Fruit fly (Drosophila melanogaster) whole organism, wandering third instar larva: Measurements from ENCODE around the gene Gem4b.
A peak's percentile ranks its signal among the peaks of the same experiment; 100 is the strongest.
"Not testable (repeated sequence)": the region's sequence is repeated elsewhere in the genome, so short reads cannot be mapped to it uniquely, and the experiment has no call there.

Source experiments
- CG32264 ChIP-seq: fragments of 200-800 bp; sonication (Bioruptor generic); optimal IDR thresholded peaks from 2 replicates; lab custom pipeline; 2016; ENCODE audit warnings: missing biosample characterization, missing genetic modification characterization
- CG9705 ChIP-seq: fragments of 200-800 bp; sonication (Bioruptor generic); optimal IDR thresholded peaks from 2 replicates; lab custom pipeline; 2018; ENCODE audit warnings: missing biosample characterization, mild to moderate bottlenecking, missing genetic modification characterization
- CrebA ChIP-seq: fragments of 200-800 bp; sonication (Bioruptor generic); optimal IDR thresholded peaks from 2 replicates; lab custom pipeline; 2016; ENCODE audit warnings: missing biosample characterization, mild to moderate bottlenecking, missing genetic modification characterization, borderline replicate concordance
- Dfd ChIP-seq: fragments of >200 bp; optimal IDR thresholded peaks from 2 replicates; lab custom pipeline; 2017; ENCODE audit warnings: missing biosample characterization, missing genetic modification characterization
- GATAd ChIP-seq: sonication (Bioruptor generic); optimal IDR thresholded peaks from 2 replicates; lab custom pipeline; 2016; ENCODE audit warnings: missing biosample characterization, missing genetic modification characterization
- HLH106 ChIP-seq: fragments of 200-800 bp; optimal IDR thresholded peaks from 3 replicates; lab custom pipeline; 2019; ENCODE audit warnings: missing biosample characterization, mild to moderate bottlenecking, missing genetic modification characterization, moderate library complexity
- Hnf4 ChIP-seq: fragments of 200-800 bp; sonication (Bioruptor generic); optimal IDR thresholded peaks from 2 replicates; lab custom pipeline; 2016; ENCODE audit warnings: missing biosample characterization, mild to moderate bottlenecking, missing genetic modification characterization
- Hr83 ChIP-seq: fragments of 200-300 bp; sonication (Bioruptor generic); optimal IDR thresholded peaks from 2 replicates; lab custom pipeline; 2016; ENCODE audit warnings: missing biosample characterization, mild to moderate bottlenecking, missing genetic modification characterization, moderate library complexity; ENCODE audit not compliant: poor library complexity, severe bottlenecking
- Myc ChIP-seq: fragments of >200 bp; optimal IDR thresholded peaks from 2 replicates; lab custom pipeline; 2017
- OdsH ChIP-seq: fragments of 200-800 bp; sonication (Bioruptor generic); optimal IDR thresholded peaks from 2 replicates; lab custom pipeline; 2016; ENCODE audit warnings: missing biosample characterization, mild to moderate bottlenecking, missing genetic modification characterization
- Sp1 ChIP-seq: fragments of 200-800 bp; sonication (Bioruptor generic); optimal IDR thresholded peaks from 3 replicates; lab custom pipeline; 2019; ENCODE audit warnings: missing biosample characterization, mild to moderate bottlenecking, missing genetic modification characterization, moderate library complexity
- Vsx2 ChIP-seq: fragments of 200-300, 225-300 bp; sonication (Bioruptor generic); optimal IDR thresholded peaks from 2 replicates; lab custom pipeline; 2018; ENCODE audit warnings: missing biosample characterization, missing genetic modification characterization; ENCODE audit not compliant: partially characterized antibody
- dmrt93B ChIP-seq: fragments of 200-800 bp; sonication (Bioruptor generic); optimal IDR thresholded peaks from 2 replicates; lab custom pipeline; 2018; ENCODE audit warnings: missing biosample characterization, mild to moderate bottlenecking, missing genetic modification characterization
- ey ChIP-seq: fragments of 200-800 bp; sonication (Bioruptor generic); optimal IDR thresholded peaks from 2 replicates; lab custom pipeline; 2016; ENCODE audit warnings: missing biosample characterization, missing genetic modification characterization
- foxo ChIP-seq, 2 experiments: fragments of 200-800 bp; sonication (Bioruptor generic); optimal IDR thresholded peaks; 2 replicates in 1 of 2; 3 replicates in 1 of 2; lab custom pipeline; 2016 to 2017; ENCODE audit warnings: missing biosample characterization in 2 of 2, missing genetic modification characterization in 2 of 2
- fru ChIP-seq: fragments of 200-800 bp; sonication (Bioruptor generic); optimal IDR thresholded peaks from 3 replicates; lab custom pipeline; 2016; ENCODE audit warnings: missing biosample characterization, mild to moderate bottlenecking, missing genetic modification characterization
- h ChIP-seq: fragments of 200-800 bp; sonication (Bioruptor generic); optimal IDR thresholded peaks from 3 replicates; lab custom pipeline; 2016; ENCODE audit warnings: missing biosample characterization, mild to moderate bottlenecking, missing genetic modification characterization
- lola ChIP-seq: fragments of >200 bp; optimal IDR thresholded peaks from 2 replicates; lab custom pipeline; 2017; ENCODE audit warnings: missing biosample characterization, missing genetic modification characterization
- psq ChIP-seq: fragments of 200-800 bp; sonication (Bioruptor generic); optimal IDR thresholded peaks from 3 replicates; lab custom pipeline; 2017; ENCODE audit warnings: missing biosample characterization, mild to moderate bottlenecking, missing genetic modification characterization, moderate library complexity
- rgr ChIP-seq: fragments of 200-800 bp; sonication (Bioruptor generic); optimal IDR thresholded peaks from 3 replicates; lab custom pipeline; 2016; ENCODE audit warnings: missing biosample characterization, mild to moderate bottlenecking, missing genetic modification characterization
- sage ChIP-seq: fragments of 200-800 bp; sonication (Bioruptor generic); optimal IDR thresholded peaks from 2 replicates; lab custom pipeline; 2016; ENCODE audit warnings: missing biosample characterization, mild to moderate bottlenecking, missing genetic modification characterization
- usp ChIP-seq: fragments of >200 bp; optimal IDR thresholded peaks from 2 replicates; lab custom pipeline; 2017; ENCODE audit warnings: missing biosample characterization, missing genetic modification characterization
- woc ChIP-seq: sonication (Bioruptor generic); optimal IDR thresholded peaks from 2 replicates; lab custom pipeline; 2016; ENCODE audit warnings: missing biosample characterization, mild to moderate bottlenecking, missing genetic modification characterization

Gem4b gene

DNA sequence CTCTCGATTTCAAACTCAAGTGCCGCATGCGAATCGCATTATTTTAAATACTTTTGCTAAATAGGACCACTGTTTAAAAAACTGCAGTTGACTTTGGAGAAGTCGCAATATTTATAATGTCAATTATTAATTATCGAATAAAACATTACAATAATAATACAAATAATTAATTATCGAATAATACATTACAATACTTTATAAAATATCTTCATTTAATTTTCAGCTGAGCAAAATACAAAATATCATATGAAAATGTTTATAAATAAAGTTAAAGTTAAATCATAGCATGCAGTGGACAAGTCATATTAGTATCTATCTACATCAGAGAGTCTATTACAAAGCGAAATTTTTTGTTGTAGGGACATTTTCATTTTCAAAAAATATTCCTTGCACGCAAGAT is at the start of gene Gem4b:
Gene Gem4b, plus strand, starts transcription at position 301 of the 400 bp plus-strand sequence.
- TF ChIP-seq CG32264 (GFP tag; lab: Kevin White, UChicago); CG9705 (GFP tag; lab: Kevin White, UChicago); GATAd: not testable (repeated sequence)
- TF ChIP-seq, all 38 proteins: peak for 0; not testable (repeated sequence) for 38

DNA sequence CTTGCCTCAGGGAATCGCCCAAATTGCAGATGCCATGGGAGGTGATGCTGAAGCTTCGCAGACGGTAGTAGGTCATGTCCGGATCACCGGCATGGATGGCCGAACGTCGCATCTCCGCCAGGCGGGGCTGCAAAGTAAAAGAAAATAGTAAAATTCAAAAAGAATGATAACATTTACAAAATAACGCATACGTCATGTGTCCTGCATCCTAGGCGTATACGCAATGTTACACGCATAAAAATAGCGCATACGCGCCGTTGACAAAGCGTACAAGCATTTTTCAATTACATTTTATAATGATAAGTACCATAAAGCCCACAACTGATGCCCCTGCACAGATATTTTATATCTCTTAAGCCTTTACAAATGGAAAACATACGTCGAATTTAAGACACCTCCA is 38.7 kb upstream of the Gem4b start:
- TF ChIP-seq HLH106 (tag; lab: Kevin White, UChicago) = no peak

DNA sequence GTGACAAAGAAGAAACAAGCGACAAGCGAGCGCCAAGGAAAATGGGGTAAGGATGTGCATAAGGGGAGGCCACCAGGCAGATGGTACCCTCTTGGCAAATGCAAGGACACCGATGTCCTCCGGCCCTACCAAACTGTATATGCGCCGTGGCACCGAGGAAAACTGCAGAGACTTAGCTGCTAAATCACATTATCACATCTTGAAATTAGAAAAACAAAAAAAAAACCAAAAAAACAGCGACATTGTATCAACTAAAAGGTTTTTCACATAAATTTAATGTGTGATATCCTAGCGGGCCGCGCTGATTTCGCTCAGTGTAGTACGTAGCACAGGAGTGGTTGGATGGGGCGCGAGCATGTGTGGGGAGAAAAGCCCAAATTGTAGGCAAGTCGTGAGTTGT is 12.1 kb upstream of the Gem4b start:
- TF ChIP-seq foxo (GFP tag; optimal IDR thresholded peaks at IDR 0.05; lab: Kevin White, UChicago) (peak in 1 of 2 experiments; percentile 8), Vsx2 (GFP tag; lab: Kevin White, UChicago) (no peak), woc (GFP tag; lab: Kevin White, UChicago) (no peak)
- TF ChIP-seq, all 38 proteins: peak for 1

DNA sequence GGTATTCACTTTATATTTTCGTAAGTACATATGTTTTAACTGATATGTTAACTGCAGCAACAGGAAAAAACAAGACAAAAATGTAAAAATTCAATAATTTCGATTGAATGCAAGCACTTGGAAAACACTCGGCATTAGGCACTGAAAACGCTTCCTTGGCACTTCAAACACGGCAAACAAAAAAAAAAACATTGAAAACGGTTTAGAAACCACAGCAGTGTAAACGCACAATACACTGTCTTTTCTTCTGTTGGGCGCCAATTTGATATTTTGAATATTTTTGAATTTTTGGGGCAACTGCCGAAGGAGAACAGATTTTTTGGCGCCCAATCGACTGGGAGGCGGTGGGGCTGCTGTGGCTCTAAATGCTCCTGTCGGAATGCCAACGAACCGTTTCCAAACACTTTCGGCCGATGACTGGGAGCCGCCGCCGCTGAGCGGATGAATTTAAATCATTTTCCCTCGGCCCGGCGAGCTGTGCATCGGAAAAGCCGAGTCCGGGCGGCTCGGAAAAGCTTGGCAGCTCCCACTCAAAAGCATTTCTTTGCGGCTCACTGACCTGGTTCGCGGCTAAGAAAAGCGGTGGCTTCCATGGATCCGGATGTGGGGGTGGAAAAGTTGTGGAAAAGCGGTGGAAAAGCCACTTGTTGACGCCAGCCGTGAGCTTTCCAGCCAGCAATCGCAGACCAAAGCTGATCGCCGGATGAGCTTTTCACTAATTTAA is 10.0 kb upstream of the Gem4b start, which contains the start of gene CG42541:
Gene CG42541, minus strand, starts transcription at position 51 of the 724 bp plus-strand sequence.
- TF ChIP-seq fru (GFP tag; lab: Kevin White, UChicago) = no peak

DNA sequence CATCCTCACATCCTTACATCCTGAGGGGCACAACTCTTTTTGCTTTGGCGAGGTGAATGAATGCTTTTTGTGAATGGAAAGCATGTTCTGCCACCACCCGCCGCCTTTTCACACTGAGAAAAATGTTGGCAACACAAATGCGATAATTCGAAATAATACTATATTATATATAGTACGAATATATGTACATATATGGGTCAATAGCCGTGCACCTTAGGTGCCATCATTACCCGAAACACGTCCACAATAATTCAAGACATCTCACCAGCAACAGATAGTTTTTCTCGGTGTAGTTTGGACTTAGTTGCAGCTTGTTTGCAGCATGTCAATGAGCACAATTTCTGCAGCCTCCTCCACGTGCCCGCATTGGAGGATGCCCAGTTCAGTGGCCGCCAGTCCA is 9.0 kb upstream of the Gem4b start:
- no peak for TF ChIP-seq lola (GFP tag; lab: Kevin White, UChicago)
- TF ChIP-seq Sp1 (GFP tag; lab: Kevin White, UChicago) = peak; percentile 5
- no peak for TF ChIP-seq Hnf4
- TF ChIP-seq Myc (lab: Kevin White, UChicago) = no peak
- TF ChIP-seq ey = no peak
- peak; percentile 34 for TF ChIP-seq HLH106 (tag; lab: Kevin White, UChicago)
- TF ChIP-seq h (GFP tag; lab: Kevin White, UChicago) = peak; percentile 30
- peak; percentile 4 for TF ChIP-seq OdsH (GFP tag; lab: Kevin White, UChicago)
- no peak for TF ChIP-seq Vsx2 (GFP tag; lab: Kevin White, UChicago)
- TF ChIP-seq rgr (GFP tag; lab: Kevin White, UChicago) = peak; percentile 16
- no peak for TF ChIP-seq woc (GFP tag; lab: Kevin White, UChicago)
- TF ChIP-seq CrebA (GFP tag; lab: Kevin White, UChicago) = no peak
- TF ChIP-seq dmrt93B (GFP tag; lab: Kevin White, UChicago) = no peak
- TF ChIP-seq fru (GFP tag; lab: Kevin White, UChicago) = peak; percentile 2
- no peak for TF ChIP-seq usp
- no peak for TF ChIP-seq Hr83 (GFP tag; lab: Kevin White, UChicago)
- peak in 1 of 2 experiments; percentile 49 for TF ChIP-seq foxo (GFP tag; optimal IDR thresholded peaks at IDR 0.05; lab: Kevin White, UChicago)
- no peak for TF ChIP-seq GATAd
- no peak for TF ChIP-seq sage
- TF ChIP-seq Dfd = no peak
- peak; percentile 4 for TF ChIP-seq psq (GFP tag; lab: Kevin White, UChicago)
- TF ChIP-seq CG9705 (GFP tag; lab: Kevin White, UChicago) = no peak

DNA sequence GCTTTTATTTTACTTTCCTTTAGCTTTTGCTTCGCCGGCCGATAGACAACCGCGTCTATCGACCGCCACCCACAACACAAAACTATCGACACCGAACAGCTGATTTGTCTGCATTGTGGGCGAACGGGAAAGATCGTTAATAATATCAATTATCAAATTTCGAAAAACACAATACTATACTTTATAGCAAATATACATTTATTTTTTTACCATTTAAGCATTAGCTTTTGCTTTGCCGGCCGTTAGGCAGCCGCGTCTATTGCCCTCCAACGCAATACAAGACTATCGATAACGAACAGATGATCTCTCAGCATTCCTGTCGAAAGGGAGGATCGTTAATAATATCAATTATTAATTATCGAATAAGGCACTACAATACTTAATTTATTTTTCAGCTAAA is 4.5 kb upstream of the Gem4b start, which contains the start of the genes CG2938 and Glos:
Gene CG2938, minus strand, starts transcription at position 296 of the 400 bp plus-strand sequence.
Gene Glos, plus strand, starts transcription at position 344 of the 400 bp plus-strand sequence.
- peak; percentile 24 for TF ChIP-seq Hnf4
- peak; percentile 9 for TF ChIP-seq h (GFP tag; lab: Kevin White, UChicago)
- no peak for TF ChIP-seq Hr83 (GFP tag; lab: Kevin White, UChicago)
- TF ChIP-seq sage = peak; percentile 4
- peak; percentile 64 for TF ChIP-seq psq (GFP tag; lab: Kevin White, UChicago)

DNA sequence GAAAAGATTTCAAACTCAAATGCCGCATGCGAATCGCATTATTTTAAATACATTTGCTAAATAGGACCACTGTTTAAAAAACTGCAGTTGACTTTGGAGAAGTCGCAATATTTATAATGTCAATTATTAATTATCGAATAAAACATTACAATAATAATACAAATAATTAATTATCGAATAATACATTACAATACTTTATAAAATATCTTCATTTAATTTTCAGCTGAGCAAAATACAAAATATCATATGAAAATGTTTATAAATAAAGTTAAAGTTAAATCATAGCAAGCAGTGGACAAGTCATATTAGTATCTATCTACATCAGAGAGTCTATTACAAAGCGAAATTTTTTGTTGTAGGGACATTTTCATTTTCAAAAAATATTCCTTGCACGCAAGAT is 4.1 kb downstream of the Gem4b start, which contains the start of gene Gem4c:
Gene Gem4c, plus strand, starts transcription at position 301 of the 400 bp plus-strand sequence.
- not testable (repeated sequence) for TF ChIP-seq Dfd, ey, sage
